Fruit fly (Drosophila melanogaster): ENCODE data around the gene CG10853.

DNA sequence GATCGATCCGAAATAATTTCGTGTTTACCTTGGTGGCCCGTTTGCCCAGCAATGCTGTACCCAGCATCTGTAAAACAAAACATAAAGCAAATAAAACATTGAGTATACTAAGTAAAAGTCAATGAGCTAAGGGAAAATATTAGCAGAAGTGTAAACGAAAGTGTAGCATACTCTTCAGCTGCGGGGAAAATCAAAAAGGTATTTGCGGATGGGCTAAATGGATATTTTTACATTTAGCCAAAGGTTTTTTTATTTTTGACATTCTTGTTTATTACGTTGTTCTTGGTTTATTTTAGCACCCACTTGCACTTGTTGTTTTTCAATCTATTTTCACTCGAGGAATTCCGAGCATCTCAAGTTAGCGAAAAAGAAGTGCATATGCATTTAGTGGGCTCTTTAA lies 16.8 kb upstream of the CG10853 start:
- no peak for TF ChIP-seq lz (GFP tag; optimal IDR thresholded peaks at IDR 0.05)
- TF ChIP-seq Sox102F (GFP tag; optimal IDR thresholded peaks at IDR 0.05): no peak
- TF ChIP-seq Met (GFP tag; optimal IDR thresholded peaks at IDR 0.05): no peak
- no peak for TF ChIP-seq Smox (GFP tag; optimal IDR thresholded peaks at IDR 0.05)
- TF ChIP-seq CG3032 (tag; optimal IDR thresholded peaks at IDR 0.05): no peak
- TF ChIP-seq Lpt (GFP tag; optimal IDR thresholded peaks at IDR 0.05): no peak

All from whole organism, prepupa.